Worm (Caenorhabditis elegans): ENCODE data around the gene vti-1.

DNA sequence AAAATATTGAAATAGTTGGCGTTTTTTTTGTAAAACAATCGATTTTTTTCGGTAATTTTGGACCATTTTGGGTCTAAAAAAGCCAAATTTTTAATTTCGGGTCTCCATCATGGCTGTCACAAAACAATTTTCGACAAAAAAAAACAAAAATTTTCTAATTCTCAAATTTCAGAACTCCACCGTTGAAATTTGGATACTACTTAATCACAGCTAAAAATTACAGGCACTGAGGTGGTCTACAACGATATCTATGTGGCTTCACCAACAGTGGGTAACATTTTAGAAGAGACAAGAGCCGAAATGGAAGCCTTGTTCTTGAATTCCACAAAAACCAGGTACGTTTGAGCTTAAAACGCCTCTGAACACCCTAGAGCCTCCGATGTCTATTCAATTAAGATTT, 35.9 kb upstream of the vti-1 start, which contains the start of gene Y57G11C.1142:
- TF ChIP-seq lin-35 (GFP tag; optimal IDR thresholded peaks at IDR 0.05) (no peak), hrde-1 (tag; optimal IDR thresholded peaks at IDR 0.05; ENCODE audit: borderline replicate concordance) (no peak), ZK185.1 (tag; optimal IDR thresholded peaks at IDR 0.05; ENCODE audit: poor library complexity, severe bottlenecking) (no peak)

Data from whole organism, young adult.